Worm (Caenorhabditis elegans): ENCODE data around the gene W03C9.5.

- TF ChIP-seq W03F9.2 (tag; optimal IDR thresholded peaks at IDR 0.05) (no peak), dao-5 (tag; optimal IDR thresholded peaks at IDR 0.05) (no peak), him-1 (tag; optimal IDR thresholded peaks at IDR 0.05) (no peak)
Measured at ce11 chrII:11935266-11935665, 32.1 kb downstream of the W03C9.5 start, which contains the start of gene lin-29.

Data from whole organism, L4/young adult.